Fruit fly (Drosophila melanogaster) whole organism, wandering third instar larva: ENCODE data around the gene RhoGEF3.

Experiments used
- Dif ChIP-seq: fragments of 200-275, 200-300 bp; sonication (Bioruptor generic); optimal IDR thresholded peaks from 2 replicates; lab custom pipeline; 2018; ENCODE audit warnings: missing biosample characterization, missing genetic modification characterization; ENCODE audit not compliant: partially characterized antibody
- Hr78 ChIP-seq: fragments of >200 bp; optimal IDR thresholded peaks from 2 replicates; lab custom pipeline; 2017; ENCODE audit warnings: missing biosample characterization, missing genetic modification characterization
- Myc ChIP-seq: fragments of >200 bp; optimal IDR thresholded peaks from 2 replicates; lab custom pipeline; 2017
- usp ChIP-seq: fragments of >200 bp; optimal IDR thresholded peaks from 2 replicates; lab custom pipeline; 2017; ENCODE audit warnings: missing biosample characterization, missing genetic modification characterization

DNA sequence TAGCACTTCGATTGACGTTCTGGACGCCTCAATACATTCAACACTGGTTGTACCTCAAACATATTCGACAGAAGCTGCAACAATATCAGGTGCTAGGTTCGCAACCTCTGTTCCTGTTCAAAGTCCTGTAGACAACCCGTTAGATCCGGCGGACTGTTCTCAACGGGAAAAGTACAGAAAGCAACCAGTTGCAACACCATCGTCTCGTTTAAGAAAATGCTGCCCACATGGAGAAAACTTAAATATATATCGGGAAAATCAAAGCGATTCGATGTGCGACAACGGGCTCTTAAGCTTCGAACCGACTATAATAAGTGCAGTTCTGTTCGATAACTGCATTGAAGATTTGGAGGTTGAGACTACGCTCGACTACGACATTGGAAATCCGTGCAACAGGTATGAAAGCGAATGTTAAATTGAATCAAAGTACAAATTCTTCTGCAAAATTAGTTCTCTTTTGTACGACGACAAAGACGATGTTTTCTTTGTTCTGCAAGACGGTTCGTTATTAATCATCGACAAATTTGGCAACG, 28.9 kb upstream of the RhoGEF3 start:
- TF ChIP-seq Dif (GFP tag; lab: Kevin White, UChicago): no peak
- TF ChIP-seq usp (GFP tag; lab: Kevin White, UChicago): no peak
- no peak for TF ChIP-seq Myc (lab: Kevin White, UChicago)
- TF ChIP-seq Hr78 (GFP tag; lab: Kevin White, UChicago): no peak
